Worm (Caenorhabditis elegans): ENCODE results near the gene pef-1.

The pef-1 gene

DNA sequence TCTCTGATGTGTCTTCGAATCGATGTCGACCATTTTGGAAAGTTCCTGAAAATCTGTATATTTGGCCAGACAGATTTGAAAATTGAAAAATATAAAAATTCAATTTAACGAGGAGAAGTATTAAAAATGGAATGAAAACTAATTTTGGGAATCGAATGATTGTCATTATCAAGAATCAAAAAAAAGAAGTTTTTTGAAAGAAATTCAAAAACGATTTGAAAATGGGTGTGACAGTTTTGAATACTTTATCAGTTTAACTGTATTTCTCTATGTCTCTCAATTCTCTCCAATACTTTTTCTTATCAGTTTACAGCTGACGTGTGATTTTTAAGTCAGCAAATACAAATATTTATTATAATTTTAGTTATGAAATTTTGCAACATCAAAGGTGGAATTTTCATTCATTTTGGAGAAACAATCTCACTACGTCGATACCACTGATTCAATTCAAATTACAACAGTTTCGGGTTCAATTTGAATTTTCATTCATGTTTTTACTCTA lies 17.4 kb upstream of the pef-1 start, which contains the start of gene fbxa-59 (continued):
- TF ChIP-seq egl-43 (GFP tag; IDR thresholded peaks at IDR 0.05) (no peak), ztf-7 (tag; optimal IDR thresholded peaks at IDR 0.05) (no peak), daf-8 (GFP tag; IDR thresholded peaks at IDR 0.05) (no peak), aha-1 (tag) (no peak), nhr-111 (GFP tag; optimal IDR thresholded peaks at IDR 0.05) (no peak), php-3 (GFP tag; IDR thresholded peaks at IDR 0.05) (peak; percentile 26; the same call in 1 of the 2 replicates), lir-3 (tag; optimal IDR thresholded peaks at IDR 0.05) (no peak), F37D6.2 (tag; optimal IDR thresholded peaks at IDR 0.05) (no peak), Y105C5A.15 (GFP tag; IDR thresholded peaks at IDR 0.05) (no peak), sdz-12 (GFP tag; optimal IDR thresholded peaks at IDR 0.05) (no peak), aly-2 (tag; optimal IDR thresholded peaks at IDR 0.05) (no peak), Y48G9A.11 (GFP tag; IDR thresholded peaks at IDR 0.05) (no peak), mep-1 (tag; optimal IDR thresholded peaks at IDR 0.05) (no peak), fkh-10 (GFP tag; optimal IDR thresholded peaks at IDR 0.05) (no peak), lin-29 (GFP tag; IDR thresholded peaks at IDR 0.05) (no peak), dpl-1 (GFP tag; optimal IDR thresholded peaks at IDR 0.05) (no peak), D1046.2 (GFP tag; IDR thresholded peaks at IDR 0.05) (no peak), ama-1 (optimal IDR thresholded peaks at IDR 0.05) (no peak), nhr-102 (tag; optimal IDR thresholded peaks at IDR 0.05) (no peak), nhr-237 (tag; optimal IDR thresholded peaks at IDR 0.05) (no peak), lin-13 (GFP tag; optimal IDR thresholded peaks at IDR 0.05) (no peak), fos-1 (tag; optimal IDR thresholded peaks at IDR 0.05) (no peak), zfp-2 (tag; optimal IDR thresholded peaks at IDR 0.05) (no peak), snpc-4 (tag; optimal IDR thresholded peaks at IDR 0.05) (no peak), lim-7 (GFP tag; IDR thresholded peaks at IDR 0.05) (no peak), snpc-1.2 (GFP tag; IDR thresholded peaks at IDR 0.05) (no peak), mxl-2 (GFP tag; conservative IDR thresholded peaks at IDR 0.05) (no peak), ceh-28 (tag; optimal IDR thresholded peaks at IDR 0.05) (no peak), skn-1 (tag; optimal IDR thresholded peaks at IDR 0.05) (no peak)

DNA sequence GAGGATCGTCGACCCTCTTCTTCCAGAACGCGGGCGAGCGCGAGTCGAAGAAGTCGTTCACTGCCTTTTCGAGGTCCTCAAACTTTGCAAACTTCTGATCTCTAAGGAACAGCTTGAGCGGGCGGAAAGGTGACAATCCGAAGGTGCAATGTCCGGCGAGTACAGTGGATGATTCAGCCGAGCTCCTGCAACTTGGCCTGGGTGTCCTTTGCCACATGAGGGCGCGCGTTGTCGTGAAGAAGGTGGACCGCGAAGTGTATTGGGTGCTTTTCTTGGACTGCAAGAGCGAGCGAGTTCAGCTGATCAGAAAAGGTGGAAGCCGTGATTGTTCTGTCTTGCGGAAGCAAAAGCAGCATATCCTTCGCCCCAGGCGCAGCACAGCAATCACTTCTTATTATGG lies 15.8 kb upstream of the pef-1 start:
- TF ChIP-seq madf-5 (GFP tag; IDR thresholded peaks at IDR 0.05) (no peak), daf-16 (GFP tag; optimal IDR thresholded peaks at IDR 0.05) (no peak), daf-16 (tag; optimal IDR thresholded peaks at IDR 0.05) (no peak), Y5F2A.4 (GFP tag; optimal IDR thresholded peaks at IDR 0.05) (no peak), set-16 (GFP tag; IDR thresholded peaks at IDR 0.05) (peak; percentile 70)

DNA sequence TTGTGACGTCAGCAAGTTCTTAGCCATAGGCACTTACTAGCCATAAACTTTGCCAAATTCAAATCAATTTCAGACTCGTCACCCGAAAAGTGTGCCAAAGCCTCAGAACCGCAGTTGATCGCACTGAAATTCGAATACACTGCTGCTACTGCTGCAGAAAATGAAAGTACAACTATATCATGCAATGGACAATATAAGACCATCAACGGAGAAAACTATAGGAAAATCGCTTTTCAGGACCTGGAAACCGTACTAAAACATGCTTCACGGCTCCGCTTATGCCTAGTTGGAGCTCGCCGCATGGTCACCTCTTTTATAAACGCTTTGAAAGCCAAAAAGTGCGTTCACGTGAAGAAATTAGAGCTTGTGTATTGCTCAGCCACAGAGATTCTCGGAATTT lies 12.5 kb upstream of the pef-1 start, which contains the start of gene fbxa-22:
Gene fbxa-22 (plus strand): TSS at position 301 of the 400 bp plus-strand sequence.
- TF ChIP-seq nhr-11 (tag; optimal IDR thresholded peaks at IDR 0.05) (no peak), T20F7.1 (GFP tag; optimal IDR thresholded peaks at IDR 0.05) (no peak), lin-29 (GFP tag; IDR thresholded peaks at IDR 0.05) (no peak), T26A8.4 (GFP tag; IDR thresholded peaks at IDR 0.05) (no peak), dmd-9 (GFP tag; IDR thresholded peaks at IDR 0.05) (no peak), zfp-3 (GFP tag; conservative IDR thresholded peaks at IDR 0.05) (no peak), zag-1 (tag; optimal IDR thresholded peaks at IDR 0.05) (no peak), unc-62 (GFP tag; optimal IDR thresholded peaks at IDR 0.05 in 1 of 2) (no peak), unc-62 (tag; optimal IDR thresholded peaks at IDR 0.05) (no peak), attf-4 (tag; optimal IDR thresholded peaks at IDR 0.05) (no peak), snpc-4 (tag; optimal IDR thresholded peaks at IDR 0.05) (no peak), lsy-2 (tag; optimal IDR thresholded peaks at IDR 0.05) (no peak), ZK337.2 (GFP tag; IDR thresholded peaks at IDR 0.05) (no peak), Y5F2A.4 (GFP tag; optimal IDR thresholded peaks at IDR 0.05) (no peak), hlh-11 (tag; optimal IDR thresholded peaks at IDR 0.05) (no peak), nhr-28 (tag; optimal IDR thresholded peaks at IDR 0.05) (no peak), hmg-1.1 (GFP tag; IDR thresholded peaks at IDR 0.05) (no peak), mdt-29 (GFP tag; IDR thresholded peaks at IDR 0.05) (no peak), sdz-12 (GFP tag; optimal IDR thresholded peaks at IDR 0.05) (no peak), nhr-41 (GFP tag; IDR thresholded peaks at IDR 0.05) (no peak), cey-2 (tag; optimal IDR thresholded peaks at IDR 0.05; ENCODE audit: borderline replicate concordance, insufficient read depth) (no peak)

All from whole organism, L4 larva.